Worm (Caenorhabditis elegans): ENCODE results near the gene aars-1.

DNA sequence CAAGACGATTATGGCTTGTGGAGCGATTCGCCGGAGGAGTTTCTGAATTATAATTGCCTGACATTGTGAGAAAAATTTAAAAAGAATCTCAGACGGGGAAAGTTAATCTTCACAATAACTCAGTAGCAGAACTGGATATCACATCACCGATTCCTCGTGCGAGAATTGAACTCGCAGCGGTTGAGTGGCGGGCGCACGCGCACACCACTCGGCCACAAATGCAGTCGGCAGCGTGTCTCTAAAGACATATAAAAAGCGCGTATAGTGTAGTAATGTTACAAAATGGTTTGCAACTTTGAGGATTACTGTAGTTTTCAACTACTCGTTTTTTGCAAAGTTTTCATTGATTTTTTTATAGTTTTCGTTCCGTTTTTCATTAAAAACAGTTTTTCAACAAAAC is 20.3 kb upstream of the aars-1 start:
- TF ChIP-seq nhr-11 (tag; optimal IDR thresholded peaks at IDR 0.05): no peak
- peak; percentile 87 for TF ChIP-seq sox-2 (GFP tag; IDR thresholded peaks at IDR 0.05)
- TF ChIP-seq hlh-13 (GFP tag; optimal IDR thresholded peaks at IDR 0.05): peak; percentile 93
- TF ChIP-seq nfya-1 (tag; optimal IDR thresholded peaks at IDR 0.05): peak; percentile 81
- TF ChIP-seq syd-9 (tag; optimal IDR thresholded peaks at IDR 0.05): peak; percentile 97
- peak; percentile 53 for TF ChIP-seq elt-4 (tag; optimal IDR thresholded peaks at IDR 0.05)
- no peak for TF ChIP-seq pha-4 (tag; optimal IDR thresholded peaks at IDR 0.05)
- TF ChIP-seq ttx-3 (tag; optimal IDR thresholded peaks at IDR 0.05): peak; percentile 96
- peak; percentile 83 for TF ChIP-seq pqm-1 (tag; optimal IDR thresholded peaks at IDR 0.05)
- TF ChIP-seq tbx-2 (tag; optimal IDR thresholded peaks at IDR 0.05): peak; percentile 95
- TF ChIP-seq rnt-1 (tag; optimal IDR thresholded peaks at IDR 0.05): peak; percentile 37
